Fruit fly (Drosophila melanogaster): ENCODE data around the gene CG42487.
"Not testable (repeated sequence)": the region's sequence is repeated elsewhere in the genome, so short reads cannot be mapped to it uniquely, and the experiment has no call there.

Gene CG42487

DNA sequence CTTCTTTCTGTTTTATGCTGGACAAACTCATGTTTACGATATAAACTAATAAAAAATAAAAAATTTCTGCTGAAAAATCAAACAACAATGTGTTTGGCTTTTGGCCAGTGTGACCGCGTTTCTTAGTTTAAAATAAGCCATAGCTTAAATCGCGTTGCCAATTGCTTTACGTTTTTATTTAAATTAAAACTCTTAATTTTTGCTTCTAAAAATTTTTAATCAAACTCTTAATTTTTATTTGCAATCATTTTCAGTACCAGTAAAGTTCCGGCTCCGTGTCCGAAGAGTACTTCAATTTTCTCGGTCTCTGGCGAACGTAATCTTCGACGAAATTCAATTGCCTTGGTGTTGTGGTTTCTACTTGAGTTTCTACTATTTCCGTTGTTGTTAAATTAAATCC lies at the start of gene CG42487, which contains the start of gene CG4884:
CG42487 (minus strand) TSS at position 101 of the 400 bp plus-strand sequence.
CG4884 (minus strand) TSS at position 101 of the 400 bp plus-strand sequence.
- TF ChIP-seq CG8478, CTCF (optimal IDR thresholded peaks at IDR 0.05): not testable (repeated sequence)

dm6 chr3R:28004034-28004433 lies 45.0 kb upstream of the CG42487 start:
- TF ChIP-seq CTCF (optimal IDR thresholded peaks at IDR 0.05): no peak
- TF ChIP-seq CG8478 (optimal IDR thresholded peaks at IDR 0.05): no peak

dm6 chr3R:27990651-27991050 lies 31.6 kb upstream of the CG42487 start, which contains the start of gene CG4815:
Gene CG4815, minus strand, starts transcription at chr3R:27990751.
- TF ChIP-seq CTCF (optimal IDR thresholded peaks at IDR 0.05) (no peak), CG8478 (optimal IDR thresholded peaks at IDR 0.05) (no peak)

dm6 chr3R:27988647-27989430 lies 29.8 kb upstream of the CG42487 start:
- TF ChIP-seq CTCF (optimal IDR thresholded peaks at IDR 0.05) (no peak), CG8478 (optimal IDR thresholded peaks at IDR 0.05) (no peak)

dm6 chr3R:27988189-27988588 lies 29.1 kb upstream of the CG42487 start, which contains the start of gene betaTub97EF:
Gene betaTub97EF, minus strand, starts transcription at chr3R:27988384.
- TF ChIP-seq CTCF (optimal IDR thresholded peaks at IDR 0.05): no peak
- TF ChIP-seq CG8478 (optimal IDR thresholded peaks at IDR 0.05): no peak

- no peak for TF ChIP-seq CTCF (optimal IDR thresholded peaks at IDR 0.05)
- TF ChIP-seq CG8478 (optimal IDR thresholded peaks at IDR 0.05): no peak
Measured at dm6 chr3R:27987772-27988171, 28.7 kb upstream of the CG42487 start.

dm6 chr3R:27987329-27987728 lies 28.3 kb upstream of the CG42487 start:
- TF ChIP-seq CTCF (optimal IDR thresholded peaks at IDR 0.05): no peak

DNA sequence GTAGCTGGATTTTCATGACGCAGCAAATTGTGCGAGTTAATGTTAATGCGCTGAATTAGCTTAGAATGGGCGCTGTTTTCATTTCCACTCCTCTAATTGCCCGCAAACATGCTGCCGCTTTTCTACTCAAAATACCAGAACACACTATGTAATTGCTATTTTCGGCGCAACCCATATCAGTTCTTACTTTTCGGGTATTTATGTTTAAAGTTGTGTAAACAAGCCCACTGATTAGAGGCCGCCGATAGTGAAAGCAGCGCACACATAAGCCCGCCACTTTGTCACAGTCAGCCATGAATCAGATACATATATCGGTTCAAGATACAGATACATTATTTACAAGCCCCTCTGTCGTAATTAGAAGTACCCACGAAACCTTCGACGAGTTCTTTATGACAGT lies 27.7 kb upstream of the CG42487 start:
- TF ChIP-seq CG8478 (optimal IDR thresholded peaks at IDR 0.05) (no peak), CTCF (optimal IDR thresholded peaks at IDR 0.05) (no peak)

- TF ChIP-seq CTCF, CG8478 (optimal IDR thresholded peaks at IDR 0.05): not testable (repeated sequence)
Measured at dm6 chr3R:27963119-27963518, 4.1 kb upstream of the CG42487 start, which contains the start of the genes CG31131 and CG4849. Gene CG31131, minus strand, starts transcription at chr3R:27963219. Gene CG4849, plus strand, starts transcription at chr3R:27963415.

dm6 chr3R:27960473-27960872 lies 1.4 kb upstream of the CG42487 start, which contains the start of gene CG31253:
Gene CG31253, minus strand, starts transcription at chr3R:27960573.
- TF ChIP-seq CTCF, CG8478 (optimal IDR thresholded peaks at IDR 0.05): not testable (repeated sequence)

- TF ChIP-seq CTCF (optimal IDR thresholded peaks at IDR 0.05) (no peak), CG8478 (optimal IDR thresholded peaks at IDR 0.05) (no peak)
Measured at dm6 chr3R:27957967-27958366, 1.1 kb downstream of the CG42487 start.

DNA sequence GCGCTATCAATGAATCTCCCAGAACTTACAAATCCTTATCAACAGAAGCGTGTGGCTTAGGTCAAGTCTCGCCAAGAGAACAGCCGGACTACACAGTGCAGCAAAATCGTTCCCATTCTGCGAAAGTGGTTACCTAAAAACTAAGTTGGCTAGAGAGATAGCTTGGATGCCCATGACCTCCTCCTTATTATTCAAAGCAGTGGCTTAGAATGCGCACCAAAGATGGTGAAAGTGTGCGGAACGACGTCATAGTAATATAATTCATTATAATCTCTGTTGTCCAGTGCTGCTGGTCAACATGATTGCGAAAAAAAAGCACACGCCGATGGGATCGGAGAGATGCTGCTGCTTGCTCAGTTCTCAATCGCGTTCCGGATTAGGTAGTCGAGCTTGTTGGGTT lies 4.5 kb downstream of the CG42487 start, which contains the start of gene Nep7:
Nep7 (plus strand) TSS at position 385 of the 400 bp plus-strand sequence.
- TF ChIP-seq CTCF (optimal IDR thresholded peaks at IDR 0.05): no peak
- no peak for TF ChIP-seq CG8478 (optimal IDR thresholded peaks at IDR 0.05)

- TF ChIP-seq CTCF (optimal IDR thresholded peaks at IDR 0.05): no peak
- TF ChIP-seq CG8478 (optimal IDR thresholded peaks at IDR 0.05): no peak
Measured at dm6 chr3R:27953890-27954289, 5.2 kb downstream of the CG42487 start, which contains the start of gene CG4951. Gene CG4951, minus strand, starts transcription at chr3R:27954112.

- no peak for TF ChIP-seq CG8478 (optimal IDR thresholded peaks at IDR 0.05)
- TF ChIP-seq CTCF (optimal IDR thresholded peaks at IDR 0.05): no peak
Measured at dm6 chr3R:27948421-27948906, 10.6 kb downstream of the CG42487 start, which contains the start of gene Gp93. Gene Gp93, plus strand, starts transcription at chr3R:27948711.

DNA sequence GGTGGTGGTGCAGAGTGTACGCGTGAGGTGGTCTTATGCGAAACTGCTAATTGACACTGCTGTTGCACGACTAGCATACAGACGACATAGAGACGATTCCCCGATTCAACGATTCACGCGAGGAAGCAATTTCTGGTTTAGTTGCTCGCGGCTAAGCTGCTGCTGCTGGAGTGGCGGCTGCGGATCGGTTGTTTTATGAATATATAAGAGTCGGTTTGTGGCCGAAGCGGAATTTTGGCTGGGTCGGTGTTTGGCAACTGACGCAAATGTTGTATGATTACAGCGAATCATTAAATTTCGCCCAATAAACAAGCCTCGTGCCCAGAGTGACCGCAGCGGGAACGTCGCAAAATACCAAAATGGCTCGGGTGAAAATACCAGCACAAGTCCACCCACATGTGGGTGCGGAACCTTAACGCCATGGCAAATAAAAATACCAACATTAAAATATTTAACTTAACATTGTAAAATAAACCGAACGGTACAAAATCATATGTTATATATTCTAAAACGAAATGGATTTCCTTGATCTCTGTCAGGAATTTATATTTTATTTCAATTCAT lies 11.3 kb downstream of the CG42487 start, which contains the start of gene mfrn:
mfrn (minus strand) TSS at position 340 of the 564 bp plus-strand sequence.
- TF ChIP-seq CTCF (optimal IDR thresholded peaks at IDR 0.05) (peak in 1 of 2 experiments; percentile 18), CG8478 (optimal IDR thresholded peaks at IDR 0.05) (no peak)

All from S2 (cell line).